Fruit fly (Drosophila melanogaster) whole organism: ENCODE results near the gene CG44194.

Experiments used
- CG8478 ChIP-seq: fragments of >200 bp; optimal IDR thresholded peaks from 2 replicates; lab custom pipeline; 2018; ENCODE audit warnings: inconsistent platforms
- EcR ChIP-seq, 2 experiments: fragments of >200 bp; optimal IDR thresholded peaks; 2 replicates each; lab custom pipeline; 2017; ENCODE audit warnings: missing biosample characterization in 2 of 2, missing genetic modification characterization in 2 of 2, missing genetic modification reagents in 2 of 2
- pan ChIP-seq: fragments of >200 bp; optimal IDR thresholded peaks from 2 replicates; lab custom pipeline; 2017
- psq ChIP-seq: fragments of >200 bp; optimal IDR thresholded peaks from 2 replicates; lab custom pipeline; 2017
- usp ChIP-seq: fragments of >200 bp; optimal IDR thresholded peaks from 2 replicates; lab custom pipeline; 2017; ENCODE audit warnings: missing biosample characterization, missing genetic modification characterization, mixed read lengths

dm6 chr3R:13014168-13014881, 16.8 kb upstream of the CG44194 start:
- TF ChIP-seq usp (GFP tag; lab: Kevin White, UChicago) = no peak
- TF ChIP-seq CG8478 (lab: Kevin White, UChicago) = no peak
- no peak for TF ChIP-seq pan (lab: Kevin White, UChicago)
- no peak for TF ChIP-seq psq (lab: Kevin White, UChicago)
- TF ChIP-seq EcR (GFP tag; optimal IDR thresholded peaks at IDR 0.05; lab: Kevin White, UChicago) = no peak
